Worm (Caenorhabditis elegans) whole organism, midembryonic: Measurements from ENCODE around the gene fat-2.

ENCODE experiments used
- cog-1 ChIP-seq: sonication (generic microtip); optimal IDR thresholded peaks from 2 replicates; lab custom pipeline; 2016; ENCODE audit warnings: missing genetic modification characterization, missing compliant biosample characterization
- klf-2 ChIP-seq: fragments of 200-800 bp; sonication (Bioruptor generic); conservative IDR thresholded peaks from 2 replicates; pipeline ENCODE4 v1.3.6; 2022; ENCODE audit warnings: missing genetic modification reagents, missing genetic modification characterization, missing compliant biosample characterization
- med-1 ChIP-seq: sonication (generic microtip); optimal IDR thresholded peaks from 2 replicates; lab custom pipeline; 2017; ENCODE audit warnings: missing genetic modification characterization, mild to moderate bottlenecking, missing compliant biosample characterization, antibody characterized with exemption, missing genetic modification reagents; ENCODE audit not compliant: insufficient read depth
- ref-1 ChIP-seq: fragments of 200-800 bp; sonication (Bioruptor generic); conservative IDR thresholded peaks from 2 replicates; pipeline ENCODE4 v1.3.6; 2022; ENCODE audit warnings: missing genetic modification reagents, missing genetic modification characterization, missing compliant biosample characterization

DNA sequence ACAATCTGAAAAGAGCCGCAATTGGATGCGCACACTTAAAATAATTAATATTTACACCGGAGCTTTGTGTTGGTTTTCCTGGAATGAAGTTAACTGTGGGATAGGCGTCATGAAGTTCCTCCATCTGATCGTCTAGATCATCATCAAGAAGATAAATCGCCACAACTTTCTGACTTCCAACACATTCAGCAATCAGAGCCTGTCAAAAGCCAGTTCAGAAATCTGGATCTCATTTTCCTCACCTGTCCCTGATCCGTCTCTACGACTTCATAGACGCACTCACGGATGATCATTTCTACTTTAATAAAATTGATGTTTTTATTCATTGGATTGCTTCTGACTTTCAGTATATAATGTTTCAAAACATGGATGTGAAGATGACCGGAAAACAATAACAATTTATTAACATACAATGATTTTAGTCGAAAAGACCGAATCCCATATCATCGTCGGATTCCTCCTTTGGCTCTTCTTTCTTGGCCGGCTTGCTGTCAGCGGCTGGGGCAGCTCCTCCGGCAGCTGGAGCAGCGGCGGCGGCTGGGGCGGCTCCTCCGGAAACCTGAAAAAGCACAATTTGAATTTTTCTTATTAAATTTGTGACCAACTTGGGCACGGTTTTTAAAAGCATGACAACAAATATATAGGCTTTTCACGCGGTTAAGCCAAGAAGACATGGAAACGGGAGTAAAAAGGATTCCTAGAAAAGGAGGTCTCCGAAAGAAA is 45.6 kb downstream of the fat-2 start, which contains the start of gene agt-1:
- no peak for TF ChIP-seq ref-1 (GFP tag; lab: Robert Waterston, UW)
- TF ChIP-seq cog-1 = no peak
- TF ChIP-seq med-1 (GFP tag; lab: Kevin White, UChicago) = no peak
- no peak for TF ChIP-seq klf-2 (GFP tag; lab: Robert Waterston, UW)
